Worm (Caenorhabditis elegans) whole organism, dauer: ENCODE measurements around the gene R155.5.

ENCODE experiments used
- unc-62 ChIP-seq: sonication (generic microtip); optimal IDR thresholded peaks from 2 replicates; lab custom pipeline; 2017; ENCODE audit warnings: missing biosample characterization, missing genetic modification reagents, missing genetic modification characterization

The R155.5 gene

DNA sequence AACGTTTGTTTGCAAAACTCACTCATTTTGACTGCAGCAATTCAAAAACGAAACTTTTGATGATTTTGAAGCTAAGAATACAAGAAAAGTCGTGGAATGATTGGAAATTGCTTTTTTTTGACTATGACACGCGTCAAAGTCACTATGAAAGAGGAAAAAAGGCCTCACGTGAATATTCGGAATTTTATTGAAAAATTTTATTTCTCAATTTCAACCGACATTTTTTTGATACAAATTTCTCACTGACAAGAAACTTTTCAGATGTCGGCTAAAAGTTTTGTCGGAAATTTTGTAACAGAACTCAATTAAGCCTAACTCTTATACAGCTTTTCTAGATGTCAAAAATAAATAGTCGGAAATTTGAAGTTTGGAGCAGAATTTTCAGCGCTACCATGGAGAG, at the start of gene R155.5:
TSS of gene R155.5 (minus strand) at position 101 of the 400 bp plus-strand sequence.
- no peak for TF ChIP-seq unc-62 (GFP tag; lab: Kevin White, UChicago)

DNA sequence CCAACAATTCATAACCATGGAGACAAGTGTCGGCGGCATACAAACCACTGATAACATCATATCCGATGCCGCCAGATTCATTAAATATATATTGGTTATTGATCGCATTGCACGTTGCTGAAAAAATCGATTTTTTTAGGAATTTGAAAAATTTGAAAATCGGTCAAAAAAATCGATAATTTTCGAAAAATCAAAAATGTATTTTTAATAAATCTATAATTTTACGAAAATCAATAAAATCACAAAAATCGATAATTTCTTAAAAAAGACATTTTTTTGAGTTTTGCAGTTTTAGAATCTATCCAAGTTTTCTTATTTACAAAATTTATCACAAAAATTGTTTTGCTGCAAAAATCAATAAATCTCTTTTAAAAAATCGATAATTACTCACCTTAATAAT, 45.2 kb upstream of the R155.5 start:
- TF ChIP-seq unc-62 (GFP tag; lab: Kevin White, UChicago), result no peak

- TF ChIP-seq unc-62 (GFP tag; lab: Kevin White, UChicago), result no peak
Observed at ce11 chrIII:2013156-2013854, 43.0 kb upstream of the R155.5 start.

DNA sequence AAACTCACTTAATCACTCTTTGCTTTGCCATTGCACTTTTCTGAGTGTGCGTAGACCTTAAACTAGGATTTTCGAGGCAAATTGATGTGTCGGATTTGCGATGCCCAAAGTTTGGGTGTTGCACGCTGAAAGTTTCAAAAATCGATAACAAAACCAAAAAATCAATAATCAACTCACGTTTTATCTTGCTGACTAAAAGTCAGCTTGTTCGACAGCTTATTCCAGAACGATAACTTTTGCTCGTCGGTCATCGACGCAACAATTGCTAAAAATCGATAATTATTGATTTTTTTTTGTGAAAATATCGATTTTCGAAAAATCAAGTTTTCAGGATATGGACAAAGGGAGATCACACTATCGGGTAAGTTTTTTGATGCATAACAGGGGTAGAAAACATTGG, 42.2 kb upstream of the R155.5 start:
- no peak for TF ChIP-seq unc-62 (GFP tag; lab: Kevin White, UChicago)

DNA sequence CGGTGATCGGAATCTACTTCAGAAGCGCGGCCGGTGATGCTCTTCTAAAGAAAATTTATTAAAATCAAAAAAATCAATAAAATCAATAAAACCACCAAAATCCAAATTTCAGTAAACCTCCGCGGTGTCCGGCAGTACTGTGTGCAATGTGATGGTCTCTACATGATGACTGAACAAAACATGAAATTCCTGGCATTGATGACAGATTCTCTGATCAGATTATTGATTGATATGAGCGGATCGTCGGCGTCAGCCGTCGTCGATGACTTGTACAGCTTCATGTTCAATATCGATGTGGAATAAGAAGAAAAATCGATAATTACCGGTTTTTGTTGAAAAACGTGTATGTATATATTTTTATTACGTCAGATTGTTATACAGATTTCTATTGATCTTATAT, 38.6 kb upstream of the R155.5 start:
- TF ChIP-seq unc-62 (GFP tag; lab: Kevin White, UChicago), result no peak

DNA sequence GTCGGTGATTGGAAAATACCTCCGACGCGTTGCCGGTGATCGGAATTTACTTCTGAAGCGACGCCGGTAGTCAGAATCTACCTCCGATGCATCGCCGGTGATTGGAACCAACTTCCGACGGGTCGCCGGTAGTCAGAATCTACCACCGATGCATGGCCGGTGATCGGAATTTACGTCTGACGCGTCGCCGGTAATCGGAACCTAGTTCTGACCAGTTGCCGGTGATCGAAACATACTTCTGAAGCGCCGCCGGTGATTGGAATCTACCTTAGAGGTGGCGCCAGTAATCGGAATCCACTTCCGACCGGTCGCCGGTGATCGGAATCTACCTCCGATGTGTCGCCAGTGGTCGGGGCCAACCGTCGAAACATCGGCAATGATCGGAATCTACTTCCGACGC, 38.0 kb upstream of the R155.5 start:
- no peak for TF ChIP-seq unc-62 (GFP tag; lab: Kevin White, UChicago)

ce11 chrIII:2006937-2007336, 36.6 kb upstream of the R155.5 start:
- no peak for TF ChIP-seq unc-62 (GFP tag; lab: Kevin White, UChicago)

- no peak for TF ChIP-seq unc-62 (GFP tag; lab: Kevin White, UChicago)
Observed at ce11 chrIII:2005729-2006128, 35.4 kb upstream of the R155.5 start, which contains the start of gene Y39A3B.1. Y39A3B.1 (plus strand) TSS chrIII:2006029.

DNA sequence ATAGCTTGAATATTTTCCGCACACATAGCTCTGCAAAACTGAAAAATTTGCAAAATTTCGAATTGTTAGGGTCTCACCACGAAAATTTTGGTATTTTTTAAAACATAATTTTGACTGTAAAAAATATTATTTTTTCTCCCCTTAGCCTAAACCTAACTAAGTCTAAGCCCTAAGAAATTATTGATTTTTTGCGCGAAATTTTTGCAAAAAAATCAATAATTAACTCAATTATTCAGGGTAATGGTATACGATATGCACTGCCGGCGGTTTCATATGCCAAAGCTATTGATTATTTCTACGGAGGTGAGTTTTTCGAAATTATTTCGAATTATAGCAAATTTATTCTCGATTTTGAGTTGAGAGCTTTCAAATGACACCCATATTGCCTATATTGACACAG, 30.9 kb upstream of the R155.5 start:
- no peak for TF ChIP-seq unc-62 (GFP tag; lab: Kevin White, UChicago)

- no peak for TF ChIP-seq unc-62 (GFP tag; lab: Kevin White, UChicago)
Observed at ce11 chrIII:1997569-1997968, 27.2 kb upstream of the R155.5 start, which contains the start of gene lgc-42. lgc-42 (plus strand) TSS chrIII:1997869.

DNA sequence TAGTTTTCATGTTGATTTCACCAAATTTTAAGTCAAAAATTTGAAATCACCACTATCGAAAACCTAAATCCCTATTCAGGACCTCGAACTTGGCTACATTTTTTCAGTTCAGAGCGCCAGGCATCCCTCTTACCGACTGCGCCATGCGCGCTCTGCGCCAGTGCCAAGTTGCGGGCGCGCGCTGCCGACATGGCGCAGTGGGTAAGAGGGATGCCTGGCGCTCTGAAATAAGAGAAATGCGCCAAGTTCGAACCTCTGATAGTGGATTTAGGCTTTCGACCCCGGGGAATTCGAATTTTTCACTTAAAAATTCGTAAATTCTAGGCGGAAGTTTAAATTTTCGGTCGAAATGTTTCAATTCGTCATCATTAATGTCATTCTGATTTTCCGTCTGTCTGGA, 19.6 kb upstream of the R155.5 start:
- no peak for TF ChIP-seq unc-62 (GFP tag; lab: Kevin White, UChicago)

DNA sequence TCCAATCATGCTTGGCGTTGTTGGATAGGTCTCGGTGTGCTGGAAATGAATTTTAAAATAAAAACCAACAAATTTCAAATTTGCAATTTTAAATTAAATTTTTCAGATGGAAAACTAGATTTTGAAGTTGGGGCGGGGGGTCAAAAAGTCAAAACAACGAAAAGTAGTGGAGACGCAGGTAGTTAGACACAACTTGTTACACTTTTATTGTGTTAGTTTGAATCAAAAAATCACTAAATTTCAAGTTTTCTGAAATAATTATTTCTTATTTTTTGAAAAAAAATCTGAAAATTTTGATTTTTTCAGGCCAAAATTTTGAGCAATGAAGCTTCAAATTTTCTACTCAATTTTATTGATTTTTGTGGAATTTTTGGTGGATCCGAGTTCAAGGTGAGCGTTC, 17.4 kb upstream of the R155.5 start, which contains the start of gene Y39A3B.8:
TSS of gene Y39A3B.8 (plus strand) at position 301 of the 400 bp plus-strand sequence.
- TF ChIP-seq unc-62 (GFP tag; lab: Kevin White, UChicago), result no peak

DNA sequence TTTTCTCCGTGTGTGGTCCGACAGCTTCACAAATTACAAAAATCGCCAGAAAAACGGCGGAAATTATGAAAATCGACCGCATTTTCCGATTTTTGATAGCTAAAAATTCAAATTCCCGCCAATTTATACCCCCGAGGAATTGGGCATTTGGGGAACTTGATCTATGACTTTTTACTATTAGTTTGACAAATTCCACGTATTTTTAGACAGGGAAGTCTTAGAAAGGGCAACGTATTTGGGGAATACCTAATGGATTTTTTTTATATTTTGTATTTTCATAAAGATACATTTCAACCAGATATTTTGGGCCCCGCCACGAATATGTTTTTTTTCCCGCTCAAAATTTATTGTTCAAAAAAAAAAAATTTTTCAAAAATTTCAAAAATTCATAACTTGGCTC, 14.5 kb upstream of the R155.5 start, which contains the start of gene Y39A3B.7:
TSS of gene Y39A3B.7 (minus strand) at position 101 of the 400 bp plus-strand sequence.
- no peak for TF ChIP-seq unc-62 (GFP tag; lab: Kevin White, UChicago)

ce11 chrIII:1982597-1983244, 12.4 kb upstream of the R155.5 start, which contains the start of gene srd-66:
srd-66 (minus strand) TSS chrIII:1982647.
- TF ChIP-seq unc-62 (GFP tag; lab: Kevin White, UChicago), result no peak

DNA sequence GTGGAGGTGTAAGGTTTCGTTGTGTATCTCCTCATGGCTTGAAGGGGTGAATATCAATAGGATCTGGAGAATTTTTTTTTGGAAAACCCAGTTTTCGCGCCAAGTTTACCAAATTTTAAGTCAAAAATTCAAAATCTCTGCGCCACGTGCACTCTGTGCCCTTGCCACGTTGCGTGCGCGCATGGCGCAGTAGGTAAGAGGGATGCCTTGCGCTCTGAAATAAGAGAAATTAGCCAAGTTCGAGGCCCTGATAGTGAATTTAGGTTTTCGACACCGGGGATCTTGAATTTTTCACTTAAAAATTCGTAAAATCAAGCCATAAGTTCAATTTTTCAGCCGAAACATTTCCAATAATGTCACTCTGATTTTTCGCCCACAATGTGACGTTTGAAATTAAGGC, 11.1 kb upstream of the R155.5 start:
- TF ChIP-seq unc-62 (GFP tag; lab: Kevin White, UChicago), result no peak

ce11 chrIII:1977424-1977823, 7.1 kb upstream of the R155.5 start:
- TF ChIP-seq unc-62 (GFP tag; lab: Kevin White, UChicago), result no peak

ce11 chrIII:1976642-1977041, 6.3 kb upstream of the R155.5 start, which contains the start of gene R155.3:
R155.3 (minus strand) TSS chrIII:1976742.
- TF ChIP-seq unc-62 (GFP tag; lab: Kevin White, UChicago), result no peak
